Fruit fly (Drosophila melanogaster) whole organism, embryonic: Measurements from ENCODE around the gene lab.

Experiments used
- chinmo ChIP-seq: fragments of 200-800 bp; sonication (Bioruptor generic); IDR thresholded peaks from 4 replicates; pipeline ENCODE4 v1.3.6; 2022; ENCODE audit warnings: missing biosample characterization, missing genetic modification characterization; ENCODE audit not compliant: partially characterized antibody
- tio ChIP-seq: fragments of 200-800 bp; sonication (Bioruptor generic); optimal IDR thresholded peaks from 2 replicates; lab custom pipeline; 2017; ENCODE audit warnings: missing biosample characterization, missing genetic modification characterization, inconsistent platforms

DNA sequence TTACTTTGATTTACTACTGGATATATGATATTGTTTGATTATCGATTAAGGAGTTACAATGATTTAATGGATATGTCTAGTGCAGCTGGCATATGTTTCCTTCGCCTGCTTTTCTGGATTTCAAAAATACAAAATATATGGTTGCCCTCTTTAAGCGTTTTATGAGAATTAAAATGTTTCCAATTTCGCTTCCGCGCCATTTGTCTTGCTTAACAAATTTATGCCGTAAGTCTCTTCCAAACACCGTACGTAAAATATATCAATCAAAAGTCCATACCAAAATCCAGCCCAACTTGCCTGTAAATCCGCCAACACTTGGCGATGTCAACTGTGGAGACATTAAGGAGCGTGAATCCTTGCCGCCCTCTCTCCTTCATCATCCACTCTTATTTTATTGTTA is 49.2 kb downstream of the lab start, which contains the start of gene CG15177:
- TF ChIP-seq tio (no peak), chinmo (GFP tag; lab: Robert Waterston, UW) (no peak)
